Worm (Caenorhabditis elegans): ENCODE results near the gene ttr-53.

DNA sequence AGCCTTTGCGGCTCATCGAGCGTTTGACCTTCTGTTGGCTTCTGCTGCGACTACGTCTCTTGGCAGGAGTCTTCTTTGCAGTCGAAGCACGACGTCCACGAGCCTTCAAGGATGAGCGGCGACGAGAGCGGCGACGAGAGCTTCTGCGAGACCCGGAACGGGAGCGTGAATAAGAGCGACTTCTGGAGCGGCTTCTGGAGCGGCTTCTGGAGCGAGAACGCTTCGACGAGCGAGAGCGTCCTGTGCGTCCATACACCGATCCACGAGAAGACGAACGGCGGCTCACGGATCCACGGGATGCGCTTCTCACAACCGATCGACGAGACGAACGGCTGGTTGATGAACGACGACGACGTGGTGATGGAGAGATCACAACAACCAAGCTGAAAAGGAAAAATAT, 47.0 kb upstream of the ttr-53 start:
- no peak for TF ChIP-seq klf-2 (GFP tag; conservative IDR thresholded peaks at IDR 0.05)
- TF ChIP-seq flt-1 (GFP tag; IDR thresholded peaks at IDR 0.05): no peak
- no peak for TF ChIP-seq ref-1 (GFP tag; conservative IDR thresholded peaks at IDR 0.05)
- no peak for TF ChIP-seq ztf-29 (GFP tag; IDR thresholded peaks at IDR 0.05)

All from whole organism, midembryonic.